Worm (Caenorhabditis elegans) whole organism, L1 larva: ENCODE measurements around the gene Y46E12A.2.

ENCODE experiments used
- F16B12.6 ChIP-seq: fragments of 150-350 bp; optimal IDR thresholded peaks from 2 replicates; lab custom pipeline; 2014; ENCODE audit warnings: missing biosample characterization, missing genetic modification characterization
- aly-2 ChIP-seq: fragments of 150-350 bp; optimal IDR thresholded peaks from 2 replicates; lab custom pipeline; 2014; ENCODE audit warnings: missing biosample characterization, missing genetic modification characterization
- ceh-82 ChIP-seq, 3 experiments: fragments of 150-350 bp in 1 of 3; sonication (generic microtip) in 2 of 3; optimal IDR thresholded peaks; 2 replicates each; lab custom pipeline; 2014 to 2017; ENCODE audit warnings: missing biosample characterization in 3 of 3, missing genetic modification characterization in 3 of 3
- lin-13 ChIP-seq: fragments of 150-350 bp; optimal IDR thresholded peaks from 2 replicates; lab custom pipeline; 2014; ENCODE audit warnings: missing biosample characterization, missing genetic modification reagents, missing genetic modification characterization
- mab-9 ChIP-seq: fragments of 200-800 bp; sonication (Bioruptor generic); IDR thresholded peaks from 2 replicates; pipeline ENCODE4 v1.3.6; 2022; ENCODE audit warnings: missing genetic modification reagents, missing genetic modification characterization, missing compliant biosample characterization
- nhr-71 ChIP-seq: sonication (generic microtip); optimal IDR thresholded peaks from 2 replicates; lab custom pipeline; 2016; ENCODE audit warnings: mild to moderate bottlenecking, missing genetic modification characterization, moderate library complexity, missing compliant biosample characterization
- pag-3 ChIP-seq: sonication (generic microtip); optimal IDR thresholded peaks from 2 replicates; lab custom pipeline; 2017; ENCODE audit warnings: missing genetic modification characterization, mild to moderate bottlenecking, missing compliant biosample characterization, antibody characterized with exemption, borderline replicate concordance; ENCODE audit not compliant: insufficient read depth
- pqm-1 ChIP-seq: sonication (generic microtip); optimal IDR thresholded peaks from 3 replicates; lab custom pipeline; 2017; ENCODE audit warnings: missing biosample characterization, missing genetic modification characterization

DNA sequence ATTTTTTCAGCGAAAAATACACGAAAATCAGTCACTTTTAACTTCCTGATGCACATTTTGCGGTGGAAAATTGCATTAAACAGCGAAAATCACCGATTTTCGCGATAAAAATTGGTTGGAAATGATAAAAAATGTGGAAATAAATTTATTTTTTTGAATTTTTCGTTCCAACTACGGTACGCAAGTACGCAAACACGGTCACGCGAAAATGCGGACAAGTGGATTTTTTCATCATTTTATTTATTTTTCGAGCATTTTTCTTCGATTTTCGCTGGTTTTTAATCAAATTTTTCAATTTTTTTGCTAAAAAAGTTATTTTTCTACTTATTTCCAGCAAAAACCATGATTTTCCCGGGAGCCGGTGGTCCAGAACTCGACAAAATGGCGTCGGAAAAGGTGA, 18.7 kb downstream of the Y46E12A.2 start, which contains the start of gene Y39A3CL.3:
- TF ChIP-seq pag-3 (tag; lab: Kevin White, UChicago): no peak
- TF ChIP-seq nhr-71: no peak
- TF ChIP-seq ceh-82 (tag; optimal IDR thresholded peaks at IDR 0.05; lab: Kevin White, UChicago): peak in 2 of 3 experiments; percentile 28 to 59
- no peak for TF ChIP-seq lin-13 (GFP tag; lab: Kevin White, UChicago)
- no peak for TF ChIP-seq mab-9
- no peak for TF ChIP-seq pqm-1
- TF ChIP-seq F16B12.6 (tag; lab: Kevin White, UChicago): peak; percentile 86
- TF ChIP-seq aly-2 (tag; lab: Kevin White, UChicago): no peak
